Worm (Caenorhabditis elegans) whole organism, L4/young adult: ENCODE results near the gene F31A3.3.
A peak's percentile ranks its signal among the peaks of the same experiment; 100 is the strongest.

ENCODE experiments used
- W03F9.2 ChIP-seq: fragments of 150-350 bp; optimal IDR thresholded peaks from 2 replicates; lab custom pipeline; 2014; ENCODE audit warnings: missing biosample characterization, missing genetic modification characterization
- dao-5 ChIP-seq: sonication (generic microtip); optimal IDR thresholded peaks from 2 replicates; lab custom pipeline; 2016; ENCODE audit warnings: missing genotype, missing genetic modification characterization, moderate library complexity, missing compliant biosample characterization
- him-1 ChIP-seq: sonication (generic microtip); optimal IDR thresholded peaks from 2 replicates; lab custom pipeline; 2016; ENCODE audit warnings: missing genotype, missing genetic modification reagents, missing genetic modification characterization, missing compliant biosample characterization

Gene F31A3.3

ce11 chrX:17534877-17535276 is 1.0 kb upstream of the F31A3.3 start:
- TF ChIP-seq W03F9.2 (tag; lab: Kevin White, UChicago), result no peak
- no peak for TF ChIP-seq him-1 (tag; lab: Kevin White, UChicago)
- TF ChIP-seq dao-5 (tag; lab: Kevin White, UChicago), result no peak

- TF ChIP-seq dao-5 (tag; lab: Kevin White, UChicago), result no peak
- TF ChIP-seq W03F9.2 (tag; lab: Kevin White, UChicago), result no peak
- no peak for TF ChIP-seq him-1 (tag; lab: Kevin White, UChicago)
Measured at ce11 chrX:17528068-17528467, 5.8 kb downstream of the F31A3.3 start, which contains the start of gene sup-10. TSS of gene sup-10 (plus strand) at chrX:17528344.

ce11 chrX:17527377-17527776 is 6.5 kb downstream of the F31A3.3 start:
- TF ChIP-seq him-1 (tag; lab: Kevin White, UChicago) (no peak), dao-5 (tag; lab: Kevin White, UChicago) (no peak), W03F9.2 (tag; lab: Kevin White, UChicago) (no peak)

- no peak for TF ChIP-seq him-1 (tag; lab: Kevin White, UChicago)
- TF ChIP-seq dao-5 (tag; lab: Kevin White, UChicago), result no peak
- TF ChIP-seq W03F9.2 (tag; lab: Kevin White, UChicago), result no peak
Measured at ce11 chrX:17521425-17521824, 12.4 kb downstream of the F31A3.3 start.

- TF ChIP-seq dao-5 (tag; lab: Kevin White, UChicago) (no peak), W03F9.2 (tag; lab: Kevin White, UChicago) (no peak), him-1 (tag; lab: Kevin White, UChicago) (peak; percentile 30)
Measured at ce11 chrX:17519476-17519875, 14.4 kb downstream of the F31A3.3 start.

ce11 chrX:17518293-17518692 is 15.6 kb downstream of the F31A3.3 start:
- no peak for TF ChIP-seq W03F9.2 (tag; lab: Kevin White, UChicago)
- TF ChIP-seq dao-5 (tag; lab: Kevin White, UChicago), result no peak
- no peak for TF ChIP-seq him-1 (tag; lab: Kevin White, UChicago)

- TF ChIP-seq dao-5 (tag; lab: Kevin White, UChicago) (no peak), W03F9.2 (tag; lab: Kevin White, UChicago) (no peak), him-1 (tag; lab: Kevin White, UChicago) (no peak)
Measured at ce11 chrX:17517872-17518271, 16.0 kb downstream of the F31A3.3 start.

ce11 chrX:17516941-17517340 is 16.9 kb downstream of the F31A3.3 start:
- TF ChIP-seq him-1 (tag; lab: Kevin White, UChicago), result no peak
- no peak for TF ChIP-seq W03F9.2 (tag; lab: Kevin White, UChicago)
- no peak for TF ChIP-seq dao-5 (tag; lab: Kevin White, UChicago)

- no peak for TF ChIP-seq dao-5 (tag; lab: Kevin White, UChicago)
- no peak for TF ChIP-seq W03F9.2 (tag; lab: Kevin White, UChicago)
- no peak for TF ChIP-seq him-1 (tag; lab: Kevin White, UChicago)
Measured at ce11 chrX:17516461-17516860, 17.4 kb downstream of the F31A3.3 start.

ce11 chrX:17515207-17515902 is 18.5 kb downstream of the F31A3.3 start:
- TF ChIP-seq him-1 (tag; lab: Kevin White, UChicago) (no peak), dao-5 (tag; lab: Kevin White, UChicago) (no peak), W03F9.2 (tag; lab: Kevin White, UChicago) (no peak)

ce11 chrX:17514422-17514821 is 19.4 kb downstream of the F31A3.3 start:
- TF ChIP-seq dao-5 (tag; lab: Kevin White, UChicago), result no peak

- TF ChIP-seq W03F9.2 (tag; lab: Kevin White, UChicago), result no peak
- TF ChIP-seq him-1 (tag; lab: Kevin White, UChicago), result peak; percentile 83
Measured at ce11 chrX:17513507-17514113, 20.3 kb downstream of the F31A3.3 start, which contains the start of gene nhr-1. TSS of gene nhr-1 (plus strand) at chrX:17514063.

- TF ChIP-seq him-1 (tag; lab: Kevin White, UChicago) (no peak), dao-5 (tag; lab: Kevin White, UChicago) (no peak), W03F9.2 (tag; lab: Kevin White, UChicago) (no peak)
Measured at ce11 chrX:17510523-17510922, 23.3 kb downstream of the F31A3.3 start.
